Fruit fly (Drosophila melanogaster): Measurements from ENCODE around the gene ppk5.

ppk5 gene

dm6 chr3L:21509488-21510122, 24.9 kb upstream of the ppk5 start (continued):
- TF ChIP-seq CG10565 (GFP tag; optimal IDR thresholded peaks at IDR 0.05) = no peak
- TF ChIP-seq az2 (GFP tag; optimal IDR thresholded peaks at IDR 0.05) = peak; percentile 23
- no peak for TF ChIP-seq ham (GFP tag; IDR thresholded peaks at IDR 0.05)
- TF ChIP-seq CG12104 (GFP tag; optimal IDR thresholded peaks at IDR 0.05) = no peak
- no peak for TF ChIP-seq CG18764 (GFP tag; optimal IDR thresholded peaks at IDR 0.05)
- no peak for TF ChIP-seq eve (GFP tag; optimal IDR thresholded peaks at IDR 0.05)
- peak; percentile 49 for TF ChIP-seq Atf3 (GFP tag; optimal IDR thresholded peaks at IDR 0.05)
- TF ChIP-seq nau (GFP tag; optimal IDR thresholded peaks at IDR 0.05) = no peak
- TF ChIP-seq repo (GFP tag; optimal IDR thresholded peaks at IDR 0.05) = peak; percentile 32
- no peak for TF ChIP-seq CG6175 (GFP tag; IDR thresholded peaks at IDR 0.05)
- no peak for TF ChIP-seq gsb-n (tag; optimal IDR thresholded peaks at IDR 0.05)
- TF ChIP-seq Xrp1 (GFP tag; IDR thresholded peaks at IDR 0.05) = peak; percentile 57; the same call in 1 of the 2 replicates
- peak; percentile 19 for TF ChIP-seq Asciz (GFP tag; optimal IDR thresholded peaks at IDR 0.05)
- TF ChIP-seq CG14965 (GFP tag; optimal IDR thresholded peaks at IDR 0.05; ENCODE audit: borderline replicate concordance) = no peak
- TF ChIP-seq aop (GFP tag; IDR thresholded peaks at IDR 0.05) = 0 out of 2 replicates have a peak, but pooled peaks have one; percentile 21
- no peak for TF ChIP-seq CG3726 (GFP tag; IDR thresholded peaks at IDR 0.05)
- no peak for TF ChIP-seq sc (optimal IDR thresholded peaks at IDR 0.05)
- no peak for TF ChIP-seq sc (GFP tag; optimal IDR thresholded peaks at IDR 0.05)
- TF ChIP-seq CG3847 (GFP tag; IDR thresholded peaks at IDR 0.05) = no peak
- no peak for TF ChIP-seq CG12942 (GFP tag; optimal IDR thresholded peaks at IDR 0.05)
- TF ChIP-seq CG18619 (GFP tag; optimal IDR thresholded peaks at IDR 0.05) = no peak
- peak; percentile 31 for TF ChIP-seq CG17385 (GFP tag; optimal IDR thresholded peaks at IDR 0.05)
- no peak for TF ChIP-seq Elba2 (GFP tag; optimal IDR thresholded peaks at IDR 0.05)
- TF ChIP-seq cad (GFP tag; optimal IDR thresholded peaks at IDR 0.05) = no peak
- 0 out of 2 replicates have a peak, but pooled peaks have one; percentile 12 for TF ChIP-seq CG10366 (GFP tag; IDR thresholded peaks at IDR 0.05)
- 0 out of 3 replicates have a peak, but pooled peaks have one; percentile 17 for TF ChIP-seq otp (GFP tag; IDR thresholded peaks at IDR 0.05)
- TF ChIP-seq h (optimal IDR thresholded peaks at IDR 0.05) = no peak
- TF ChIP-seq CG1024 (GFP tag; IDR thresholded peaks at IDR 0.05) = no peak
- peak; percentile 49 for TF ChIP-seq CG3281 (GFP tag; optimal IDR thresholded peaks at IDR 0.05)
- no peak for TF ChIP-seq unc-4 (GFP tag; IDR thresholded peaks at IDR 0.05; ENCODE audit: partially characterized antibody)
- peak; percentile 36 for TF ChIP-seq Jarid2 (GFP tag; optimal IDR thresholded peaks at IDR 0.05)
- TF ChIP-seq CG31365 (tag; optimal IDR thresholded peaks at IDR 0.05) = no peak
- peak; percentile 52 for TF ChIP-seq CG18262 (tag; optimal IDR thresholded peaks at IDR 0.05)
- no peak for TF ChIP-seq CG5953 (GFP tag; IDR thresholded peaks at IDR 0.05)
- TF ChIP-seq CG2889 (GFP tag; IDR thresholded peaks at IDR 0.05) = 0 out of 3 replicates have a peak, but pooled peaks have one; percentile 26
- no peak for TF ChIP-seq da (GFP tag; optimal IDR thresholded peaks at IDR 0.05)
- TF ChIP-seq CG4424 (GFP tag; optimal IDR thresholded peaks at IDR 0.05) = peak; percentile 18
- 0 out of 2 replicates have a peak, but pooled peaks have one; percentile 25 for TF ChIP-seq CG14014 (GFP tag; IDR thresholded peaks at IDR 0.05)
- no peak for TF ChIP-seq Mad (GFP tag; optimal IDR thresholded peaks at IDR 0.05)
- peak; percentile 17 for TF ChIP-seq pb (GFP tag; optimal IDR thresholded peaks at IDR 0.05)
- TF ChIP-seq CG1602 (GFP tag; optimal IDR thresholded peaks at IDR 0.05) = no peak
- TF ChIP-seq lbe (GFP tag; optimal IDR thresholded peaks at IDR 0.05) = no peak
- TF ChIP-seq CG13624 (GFP tag; optimal IDR thresholded peaks at IDR 0.05) = peak; percentile 9
- TF ChIP-seq CG1603 (tag; optimal IDR thresholded peaks at IDR 0.05) = peak; percentile 47
- TF ChIP-seq knrl (GFP tag; IDR thresholded peaks at IDR 0.05; ENCODE audit: partially characterized antibody) = no peak
- TF ChIP-seq zen (tag; optimal IDR thresholded peaks at IDR 0.05) = no peak
- no peak for TF ChIP-seq CG1832 (GFP tag; optimal IDR thresholded peaks at IDR 0.05)
- TF ChIP-seq Eip74EF (GFP tag; optimal IDR thresholded peaks at IDR 0.05) = no peak
- no peak for TF ChIP-seq Vsx1 (GFP tag; optimal IDR thresholded peaks at IDR 0.05)
- peak; percentile 24; the same call in 1 of the 2 replicates for TF ChIP-seq Ada2b (GFP tag; IDR thresholded peaks at IDR 0.05)
- peak; percentile 46 for TF ChIP-seq CG12769 (tag; optimal IDR thresholded peaks at IDR 0.05)

All from whole organism, embryonic.